Fruit fly (Drosophila melanogaster) whole organism, embryonic: ENCODE data around the gene CG14230.

Source experiments
- BtbVII ChIP-seq: fragments of 200-800 bp; sonication (Bioruptor generic); optimal IDR thresholded peaks from 3 replicates; lab custom pipeline; 2017; ENCODE audit warnings: missing biosample characterization, mild to moderate bottlenecking, missing genetic modification characterization
- CG10321 ChIP-seq: fragments of 200-800 bp; sonication (Bioruptor generic); IDR thresholded peaks from 2 replicates; pipeline ENCODE4 v1.3.6; 2022; ENCODE audit warnings: missing biosample characterization, missing genetic modification characterization
- CG11398 ChIP-seq: fragments of 200-800 bp; sonication (Bioruptor generic); optimal IDR thresholded peaks from 2 replicates; lab custom pipeline; 2016; ENCODE audit warnings: missing biosample characterization, missing genetic modification characterization
- CG14014 ChIP-seq: fragments of 200-800 bp; sonication (Bioruptor generic); IDR thresholded peaks from 2 replicates; pipeline ENCODE4 v1.3.6; 2022; ENCODE audit warnings: missing biosample characterization, missing genetic modification characterization
- CG14050 ChIP-seq: fragments of 200-800 bp; sonication (Bioruptor generic); IDR thresholded peaks from 3 replicates; pipeline ENCODE4 v1.3.6; 2022; ENCODE audit warnings: missing biosample characterization, missing genetic modification characterization
- CG14667 ChIP-seq: fragments of 200-800 bp; sonication (Bioruptor generic); IDR thresholded peaks from 2 replicates; pipeline ENCODE4 v1.3.6; 2022; ENCODE audit warnings: missing biosample characterization, missing genetic modification characterization
- CG16779 ChIP-seq: fragments of 200-800 bp; sonication (Bioruptor generic); IDR thresholded peaks from 2 replicates; pipeline ENCODE4 v1.3.6; 2022; ENCODE audit warnings: missing biosample characterization, missing genetic modification characterization
- CG16813 ChIP-seq: fragments of 200-800 bp; sonication (Bioruptor generic); IDR thresholded peaks from 3 replicates; pipeline ENCODE4 v1.3.6; 2022; ENCODE audit warnings: missing biosample characterization, missing genetic modification characterization; ENCODE audit not compliant: partially characterized antibody
- CG17612 ChIP-seq: fragments of 200-800 bp; sonication (Bioruptor generic); IDR thresholded peaks from 2 replicates; pipeline ENCODE4 v1.3.6; 2022; ENCODE audit warnings: missing biosample characterization, missing genetic modification characterization
- CG2199 ChIP-seq: fragments of 200-800 bp; sonication (Bioruptor generic); IDR thresholded peaks from 3 replicates; pipeline ENCODE4 v1.3.6; 2022; ENCODE audit warnings: missing biosample characterization, missing genetic modification characterization
- CG2712 ChIP-seq: fragments of 200-800 bp; optimal IDR thresholded peaks from 3 replicates; lab custom pipeline; 2019; ENCODE audit warnings: missing biosample characterization, mild to moderate bottlenecking, missing genetic modification characterization, moderate library complexity
- CG30020 ChIP-seq: fragments of 200-800 bp; optimal IDR thresholded peaks from 2 replicates; lab custom pipeline; 2019; ENCODE audit warnings: missing biosample characterization, mild to moderate bottlenecking, missing genetic modification characterization, moderate library complexity
- CG32767 ChIP-seq: fragments of 200-800 bp; sonication (Bioruptor generic); IDR thresholded peaks from 2 replicates; pipeline ENCODE4 v1.3.6; 2022; ENCODE audit warnings: missing biosample characterization, missing genetic modification characterization
- CG34224 ChIP-seq: fragments of 200-800 bp; sonication (Bioruptor generic); IDR thresholded peaks from 3 replicates; pipeline ENCODE4 v1.3.6; 2022; ENCODE audit warnings: missing biosample characterization, missing genetic modification characterization; ENCODE audit not compliant: partially characterized antibody
- CG43689 ChIP-seq: fragments of 200-800 bp; sonication (Bioruptor generic); IDR thresholded peaks from 2 replicates; pipeline ENCODE4 v1.3.6; 2022; ENCODE audit warnings: missing biosample characterization, missing genetic modification characterization
- CG4854 ChIP-seq: fragments of 200-800 bp; sonication (Bioruptor generic); optimal IDR thresholded peaks from 2 replicates; lab custom pipeline; 2016; ENCODE audit warnings: missing biosample characterization, missing genetic modification characterization, inconsistent platforms
- CG6175 ChIP-seq: fragments of 200-800 bp; sonication (Bioruptor generic); IDR thresholded peaks from 3 replicates; pipeline ENCODE4 v1.3.6; 2022; ENCODE audit warnings: missing biosample characterization, missing genetic modification characterization
- CG7556 ChIP-seq: fragments of 200-800 bp; sonication (Bioruptor generic); optimal IDR thresholded peaks from 2 replicates; lab custom pipeline; 2017; ENCODE audit warnings: missing biosample characterization, mild to moderate bottlenecking, missing genetic modification characterization
- CG8290 ChIP-seq, 3 experiments: fragments of 200-800 bp; sonication (Bioruptor generic); optimal IDR thresholded peaks; 2 replicates each; lab custom pipeline; 2016 to 2019; ENCODE audit warnings: missing biosample characterization in 3 of 3, missing genetic modification characterization in 3 of 3, mild to moderate bottlenecking in 2 of 3, moderate library complexity in 1 of 3
- CG9609 ChIP-seq: fragments of 200-800 bp; sonication (Bioruptor generic); optimal IDR thresholded peaks from 3 replicates; lab custom pipeline; 2016; ENCODE audit warnings: missing biosample characterization, missing genetic modification characterization
- CG9817 ChIP-seq: fragments of 200-800 bp; sonication (Bioruptor generic); optimal IDR thresholded peaks from 2 replicates; lab custom pipeline; 2018; ENCODE audit warnings: missing biosample characterization, mild to moderate bottlenecking, missing genetic modification characterization, moderate library complexity
- HLH4C ChIP-seq: fragments of 200-800 bp; sonication (Bioruptor generic); IDR thresholded peaks from 3 replicates; pipeline ENCODE4 v1.3.6; 2022; ENCODE audit warnings: missing biosample characterization, missing genetic modification characterization; ENCODE audit not compliant: partially characterized antibody
- Med ChIP-seq: fragments of 200-800 bp; sonication (Bioruptor generic); peaks from one replicate; lab custom pipeline; 2016; ENCODE audit warnings: missing biosample characterization, missing genetic modification characterization, mild to moderate bottlenecking, inconsistent platforms, moderate library complexity
- Nf-YB ChIP-seq: fragments of 200-800 bp; sonication (Bioruptor generic); optimal IDR thresholded peaks from 3 replicates; lab custom pipeline; 2019; ENCODE audit warnings: missing biosample characterization, mild to moderate bottlenecking, missing genetic modification characterization, moderate library complexity
- Ravus ChIP-seq: fragments of 200-800 bp; sonication (Bioruptor generic); IDR thresholded peaks from 2 replicates; pipeline ENCODE4 v1.3.6; 2022; ENCODE audit warnings: missing biosample characterization, missing genetic modification characterization
- Scr ChIP-seq: fragments of 200-800 bp; sonication (Bioruptor generic); IDR thresholded peaks from 2 replicates; pipeline ENCODE4 v1.3.6; 2022; ENCODE audit warnings: missing biosample characterization, missing genetic modification characterization; ENCODE audit not compliant: partially characterized antibody
- al ChIP-seq: fragments of 200-800 bp; sonication (Bioruptor generic); IDR thresholded peaks from 2 replicates; pipeline ENCODE4 v1.3.6; 2022; ENCODE audit warnings: missing biosample characterization, missing genetic modification characterization
- amos ChIP-seq: fragments of 200-800 bp; sonication (Bioruptor generic); IDR thresholded peaks from 2 replicates; pipeline ENCODE4 v1.3.6; 2022; ENCODE audit warnings: missing biosample characterization, missing genetic modification characterization; ENCODE audit not compliant: partially characterized antibody
- bsh ChIP-seq, 2 experiments: fragments of 200-800 bp; sonication (Bioruptor generic); optimal IDR thresholded peaks; 2 replicates each; lab custom pipeline; 2017 to 2018; ENCODE audit warnings: mild to moderate bottlenecking in 2 of 2, missing biosample characterization in 2 of 2, missing genetic modification characterization in 2 of 2, moderate library complexity in 1 of 2
- chif ChIP-seq, 2 experiments: fragments of 200-800 bp; sonication (Bioruptor generic); optimal IDR thresholded peaks; 3 replicates each; lab custom pipeline; 2016; ENCODE audit warnings: missing biosample characterization in 2 of 2, missing genetic modification characterization in 2 of 2
- corto ChIP-seq: fragments of 200-800 bp; sonication (Bioruptor generic); optimal IDR thresholded peaks from 2 replicates; lab custom pipeline; 2016; ENCODE audit warnings: missing biosample characterization, mild to moderate bottlenecking, missing genetic modification characterization, moderate library complexity
- danr ChIP-seq: fragments of 200-800 bp; sonication (Bioruptor generic); IDR thresholded peaks from 2 replicates; pipeline ENCODE4 v1.3.6; 2022; ENCODE audit warnings: missing biosample characterization, missing genetic modification characterization
- fru ChIP-seq: fragments of >200 bp; optimal IDR thresholded peaks from 2 replicates; lab custom pipeline; 2017
- gsb ChIP-seq: fragments of 200-800 bp; sonication (Bioruptor generic); IDR thresholded peaks from 2 replicates; pipeline ENCODE4 v1.3.6; 2022; ENCODE audit warnings: missing biosample characterization, missing genetic modification characterization
- hkb ChIP-seq, 2 experiments: fragments of 200-800 bp in 1 of 2; fragments of >200 bp in 1 of 2; sonication (Bioruptor generic) in 1 of 2; IDR thresholded peaks in 1 of 2; optimal IDR thresholded peaks in 1 of 2; 2 replicates each; pipeline versions ENCODE4 v1.3.6 to Lab custom; 2017 to 2022; ENCODE audit warnings: missing biosample characterization in 1 of 2, missing genetic modification characterization in 1 of 2
- ken ChIP-seq: fragments of 200-800 bp; sonication (Bioruptor generic); IDR thresholded peaks from 3 replicates; pipeline ENCODE4 v1.3.6; 2022; ENCODE audit warnings: missing biosample characterization, missing genetic modification characterization
- luna ChIP-seq: fragments of 200-800 bp; sonication (Bioruptor generic); optimal IDR thresholded peaks from 2 replicates; lab custom pipeline; 2016; ENCODE audit warnings: missing biosample characterization, missing genetic modification characterization
- mam ChIP-seq: fragments of 200-800 bp; sonication (Bioruptor generic); optimal IDR thresholded peaks from 3 replicates; lab custom pipeline; 2016; ENCODE audit warnings: missing biosample characterization, missing genetic modification characterization
- odd ChIP-seq: fragments of 200-800 bp; sonication (Bioruptor generic); optimal IDR thresholded peaks from 2 replicates; lab custom pipeline; 2017; ENCODE audit warnings: missing biosample characterization, mild to moderate bottlenecking, missing genetic modification characterization
- pita ChIP-seq: fragments of 200-800 bp; sonication (Bioruptor generic); optimal IDR thresholded peaks from 2 replicates; lab custom pipeline; 2017; ENCODE audit warnings: missing biosample characterization, mild to moderate bottlenecking, missing genetic modification characterization
- pzg ChIP-seq: fragments of 200-800 bp; sonication (Bioruptor generic); optimal IDR thresholded peaks from 3 replicates; lab custom pipeline; 2018; ENCODE audit warnings: missing biosample characterization, mild to moderate bottlenecking, missing genetic modification characterization, moderate library complexity
- seq ChIP-seq: fragments of 200-800 bp; sonication (Bioruptor generic); IDR thresholded peaks from 2 replicates; pipeline ENCODE4 v1.3.6; 2022; ENCODE audit warnings: missing biosample characterization, missing genetic modification characterization
- ssp ChIP-seq: fragments of 200-800 bp; sonication (Bioruptor generic); IDR thresholded peaks from 2 replicates; pipeline ENCODE4 v1.3.6; 2022; ENCODE audit warnings: missing biosample characterization, missing genetic modification characterization
- sug ChIP-seq: fragments of 200-800 bp; optimal IDR thresholded peaks from 2 replicates; lab custom pipeline; 2019; ENCODE audit warnings: missing biosample characterization, mild to moderate bottlenecking, missing genetic modification characterization, moderate library complexity
- tin ChIP-seq: fragments of 200-800 bp; sonication (Bioruptor generic); optimal IDR thresholded peaks from 3 replicates; lab custom pipeline; 2016; ENCODE audit warnings: missing biosample characterization, missing genetic modification characterization

CG14230 gene

dm6 chrX:19730844-19731243 lies 26.9 kb downstream of the CG14230 start, which contains the start of gene AP-1-2beta (continued):
- TF ChIP-seq CG16813: peak; percentile 45; the same call in 2 of the 3 replicates
- TF ChIP-seq ken (GFP tag; lab: Robert Waterston, UW): no peak
- peak; percentile 37; the same call in 1 of the 2 replicates for TF ChIP-seq amos
- peak; percentile 71 for TF ChIP-seq HLH4C (GFP tag; lab: Robert Waterston, UW)

dm6 chrX:19735270-19735669 lies 31.3 kb downstream of the CG14230 start, which contains the start of gene CG14234:
Gene CG14234, plus strand, starts transcription at chrX:19735570.
- TF ChIP-seq pzg (peak; percentile 12), CG30020 (no peak), Med (GFP tag; lab: Kevin White, UChicago) (peak; percentile 9), seq (GFP tag; lab: Robert Waterston, UW) (peak; percentile 45; the same call in 1 of the 2 replicates), CG10321 (GFP tag; lab: Robert Waterston, UW) (peak; percentile 59; the same call in 1 of the 2 replicates), chif (GFP tag; optimal IDR thresholded peaks at IDR 0.05; lab: Kevin White, UChicago) (no peak)

- TF ChIP-seq CG17612 (GFP tag; lab: Robert Waterston, UW) (peak; percentile 71; the same call in 1 of the 2 replicates), Med (GFP tag; lab: Kevin White, UChicago) (peak; percentile 3), CG8290 (GFP tag; optimal IDR thresholded peaks at IDR 0.05; lab: Kevin White, UChicago) (peak; percentile 1), CG8290 (tag; optimal IDR thresholded peaks at IDR 0.05; lab: Kevin White, UChicago) (peak in 1 of 2 experiments; percentile 72), CG7556 (GFP tag; lab: Kevin White, UChicago) (no peak), CG16779 (GFP tag; lab: Robert Waterston, UW) (0 out of 2 replicates have a peak, but pooled peaks have one; percentile 28), luna (no peak)
Measured at dm6 chrX:19737872-19738271, 33.9 kb downstream of the CG14230 start.

- TF ChIP-seq CG2712 (tag; lab: Kevin White, UChicago): peak; percentile 61
- TF ChIP-seq al: peak; percentile 63
- no peak for TF ChIP-seq odd (GFP tag; lab: Kevin White, UChicago)
- peak; percentile 80 for TF ChIP-seq CG9609
- TF ChIP-seq CG14014 (GFP tag; lab: Robert Waterston, UW): peak; percentile 56
- TF ChIP-seq CG43689 (GFP tag; lab: Robert Waterston, UW): no peak
- no peak for TF ChIP-seq gsb (GFP tag; lab: Robert Waterston, UW)
- TF ChIP-seq bsh (GFP tag; optimal IDR thresholded peaks at IDR 0.05; lab: Kevin White, UChicago): peak in 1 of 2 experiments; percentile 23
- TF ChIP-seq CG32767 (GFP tag; lab: Robert Waterston, UW): no peak
- TF ChIP-seq CG14050: 0 out of 3 replicates have a peak, but pooled peaks have one; percentile 21
- TF ChIP-seq CG11398: peak; percentile 59
- peak; percentile 87 for TF ChIP-seq mam (GFP tag; lab: Kevin White, UChicago)
- TF ChIP-seq sug (tag; lab: Kevin White, UChicago): peak; percentile 59
- 0 out of 3 replicates have a peak, but pooled peaks have one; percentile 24 for TF ChIP-seq CG2199 (GFP tag; lab: Robert Waterston, UW)
- TF ChIP-seq Scr (GFP tag; lab: Robert Waterston, UW): peak; percentile 92
- TF ChIP-seq Ravus: no peak
- TF ChIP-seq fru (lab: Kevin White, UChicago): no peak
- TF ChIP-seq tin (GFP tag; lab: Kevin White, UChicago): peak; percentile 61
- TF ChIP-seq CG34224 (GFP tag; lab: Robert Waterston, UW): peak; percentile 91
- TF ChIP-seq pita (GFP tag; lab: Kevin White, UChicago): no peak
- peak; percentile 35 for TF ChIP-seq Nf-YB (GFP tag; lab: Kevin White, UChicago)
- no peak for TF ChIP-seq CG14667 (GFP tag; lab: Robert Waterston, UW)
- TF ChIP-seq ssp (GFP tag; lab: Robert Waterston, UW): peak; percentile 59
- peak; percentile 66 for TF ChIP-seq CG9817 (tag; lab: Kevin White, UChicago)
- no peak for TF ChIP-seq CG4854
- TF ChIP-seq BtbVII (GFP tag; lab: Kevin White, UChicago): peak; percentile 50
- TF ChIP-seq CG6175: no peak
- TF ChIP-seq hkb (optimal IDR thresholded peaks at IDR 0.05; lab: Kevin White, UChicago): no peak
- TF ChIP-seq hkb (GFP tag; IDR thresholded peaks at IDR 0.05; lab: Robert Waterston, UW): peak; percentile 63
- TF ChIP-seq corto (GFP tag; lab: Kevin White, UChicago): no peak
- no peak for TF ChIP-seq danr (GFP tag; lab: Robert Waterston, UW)
Measured at dm6 chrX:19744003-19744488, 40.1 kb downstream of the CG14230 start, which contains the start of the genes CG18809, COX6B, CG33932 and Rpp20. Gene CG18809, minus strand, starts transcription at chrX:19744335. Gene COX6B, minus strand, starts transcription at chrX:19744335. Gene CG33932, plus strand, starts transcription at chrX:19744431. Gene Rpp20, plus strand, starts transcription at chrX:19744431.
